Fruit fly (Drosophila melanogaster): ENCODE data around the gene NP15.6.

NP15.6 gene

DNA sequence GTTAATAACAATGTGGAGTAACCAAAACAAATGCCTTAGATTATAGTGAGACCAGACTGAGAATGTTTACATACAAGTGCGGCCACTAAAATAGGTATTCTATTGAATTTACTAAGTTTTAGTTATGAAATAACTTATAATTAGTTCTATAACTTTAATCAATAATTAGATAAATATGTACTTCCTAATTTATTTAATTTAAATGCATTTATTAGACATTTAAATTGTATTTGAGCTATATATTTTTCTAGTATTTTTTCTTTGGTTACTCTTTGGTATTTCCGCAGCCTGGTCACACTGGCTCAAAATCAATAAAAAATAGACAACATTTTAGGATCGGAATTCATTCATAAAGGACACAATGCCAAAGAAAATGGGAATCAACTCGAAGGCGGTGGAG is 4.0 kb downstream of the NP15.6 start, which contains the start of the genes Prp18 and CG6013 (continued):
- peak; percentile 28 for TF ChIP-seq CG17385 (GFP tag; optimal IDR thresholded peaks at IDR 0.05)
- TF ChIP-seq dimm (GFP tag; IDR thresholded peaks at IDR 0.05) = no peak
- no peak for TF ChIP-seq CG14014 (GFP tag; IDR thresholded peaks at IDR 0.05)
- peak; percentile 44 for TF ChIP-seq Nf-YB (GFP tag; optimal IDR thresholded peaks at IDR 0.05)
- no peak for TF ChIP-seq Drgx (GFP tag; IDR thresholded peaks at IDR 0.05)
- 0 out of 2 replicates have a peak, but pooled peaks have one; percentile 47 for TF ChIP-seq CG32772 (GFP tag; IDR thresholded peaks at IDR 0.05)
- TF ChIP-seq Med (GFP tag) = peak; percentile 57
- TF ChIP-seq ab (GFP tag; optimal IDR thresholded peaks at IDR 0.05) = no peak
- peak; percentile 37 for TF ChIP-seq CG15514 (GFP tag; optimal IDR thresholded peaks at IDR 0.05)
- peak; percentile 63 for TF ChIP-seq Xbp1 (GFP tag; optimal IDR thresholded peaks at IDR 0.05)
- no peak for TF ChIP-seq CG3838 (GFP tag; optimal IDR thresholded peaks at IDR 0.05)
- peak; percentile 53 for TF ChIP-seq sug (tag; optimal IDR thresholded peaks at IDR 0.05)
- peak; percentile 63 for TF ChIP-seq Hr3 (GFP tag; optimal IDR thresholded peaks at IDR 0.05)
- TF ChIP-seq MESR4 (GFP tag; optimal IDR thresholded peaks at IDR 0.05) = no peak
- TF ChIP-seq CG18619 (GFP tag; optimal IDR thresholded peaks at IDR 0.05) = peak; percentile 3
- TF ChIP-seq chn (GFP tag; optimal IDR thresholded peaks at IDR 0.05) = no peak
- TF ChIP-seq lola (GFP tag; optimal IDR thresholded peaks at IDR 0.05) = peak in 1 of 3 experiments; percentile 74
- TF ChIP-seq D19A (tag; optimal IDR thresholded peaks at IDR 0.05) = peak; percentile 60
- TF ChIP-seq sens (GFP tag) = peak; percentile 28
- no peak for TF ChIP-seq Kr (GFP tag; optimal IDR thresholded peaks at IDR 0.05)
- TF ChIP-seq CG17802 (tag; optimal IDR thresholded peaks at IDR 0.05) = no peak
- no peak for TF ChIP-seq CG5953 (GFP tag; IDR thresholded peaks at IDR 0.05)
- TF ChIP-seq CG4820 (GFP tag; optimal IDR thresholded peaks at IDR 0.05) = peak; percentile 0
- peak; percentile 38; the same call in 1 of the 2 replicates for TF ChIP-seq sob (GFP tag; IDR thresholded peaks at IDR 0.05)
- TF ChIP-seq so (GFP tag; IDR thresholded peaks at IDR 0.05) = no peak
- peak; percentile 87 for TF ChIP-seq CG8924 (tag; optimal IDR thresholded peaks at IDR 0.05)
- TF ChIP-seq Blimp-1 (GFP tag; optimal IDR thresholded peaks at IDR 0.05) = peak; percentile 61
- TF ChIP-seq trem (tag; optimal IDR thresholded peaks at IDR 0.05) = peak; percentile 75
- TF ChIP-seq BEAF-32 (GFP tag; optimal IDR thresholded peaks at IDR 0.05) = peak; percentile 18
- peak; percentile 14 for TF ChIP-seq CG6254 (GFP tag; optimal IDR thresholded peaks at IDR 0.05)
- peak; percentile 32; the same call in 1 of the 2 replicates for TF ChIP-seq ranshi (GFP tag; IDR thresholded peaks at IDR 0.05)
- TF ChIP-seq cad (GFP tag; optimal IDR thresholded peaks at IDR 0.05) = no peak
- TF ChIP-seq CG13424 (tag; optimal IDR thresholded peaks at IDR 0.05) = peak; percentile 83
- TF ChIP-seq CG12299 (tag; optimal IDR thresholded peaks at IDR 0.05) = peak; percentile 53
- TF ChIP-seq sens-2 (GFP tag; IDR thresholded peaks at IDR 0.05) = no peak
- TF ChIP-seq Elba2 (GFP tag; optimal IDR thresholded peaks at IDR 0.05) = peak; percentile 4
- TF ChIP-seq CG2875 (GFP tag; optimal IDR thresholded peaks at IDR 0.05) = no peak
- TF ChIP-seq CG32767 (GFP tag; IDR thresholded peaks at IDR 0.05) = no peak
- peak; percentile 0 for TF ChIP-seq psq (GFP tag; optimal IDR thresholded peaks at IDR 0.05)
- peak; percentile 18 for TF ChIP-seq caup (GFP tag; optimal IDR thresholded peaks at IDR 0.05; ENCODE audit: severe bottlenecking)
- peak; percentile 22 for TF ChIP-seq Spps (tag; optimal IDR thresholded peaks at IDR 0.05)
- peak; percentile 42 for TF ChIP-seq zen (tag; optimal IDR thresholded peaks at IDR 0.05)
- no peak for TF ChIP-seq CG31365 (tag; optimal IDR thresholded peaks at IDR 0.05)
- TF ChIP-seq ind (GFP tag; optimal IDR thresholded peaks at IDR 0.05) = peak; percentile 51
- TF ChIP-seq CG10209 (GFP tag; optimal IDR thresholded peaks at IDR 0.05) = peak; percentile 21
- no peak for TF ChIP-seq Jarid2 (GFP tag; optimal IDR thresholded peaks at IDR 0.05)
- peak; percentile 49 for TF ChIP-seq HmgZ (tag; optimal IDR thresholded peaks at IDR 0.05)
- peak; percentile 81 for TF ChIP-seq row (GFP tag; IDR thresholded peaks at IDR 0.05)
- TF ChIP-seq CG2120 (GFP tag; optimal IDR thresholded peaks at IDR 0.05) = peak; percentile 25
- no peak for TF ChIP-seq CG9609 (GFP tag; optimal IDR thresholded peaks at IDR 0.05)
- TF ChIP-seq crol (GFP tag; IDR thresholded peaks at IDR 0.05) = no peak

All from whole organism, embryonic.